Worm (Caenorhabditis elegans) whole organism, mixed stage, embryonic: ENCODE measurements around the gene C33D9.6.

Source experiments
- M03D4.4 ChIP-seq: sonication (generic microtip); optimal IDR thresholded peaks from 2 replicates; lab custom pipeline; 2017; ENCODE audit warnings: mild to moderate bottlenecking, missing genetic modification characterization, missing compliant biosample characterization
- bed-3 ChIP-seq: fragments of 200-800 bp; sonication (Bioruptor generic); optimal IDR thresholded peaks from 3 replicates; lab custom pipeline; 2018; ENCODE audit warnings: mild to moderate bottlenecking, missing genetic modification characterization, moderate library complexity, missing compliant biosample characterization
- blmp-1 ChIP-seq: fragments of 150-350 bp; optimal IDR thresholded peaks from 2 replicates; lab custom pipeline; 2014; ENCODE audit warnings: missing biosample characterization, missing genetic modification characterization
- ceh-39 ChIP-seq: fragments of 150-350 bp; optimal IDR thresholded peaks from 2 replicates; lab custom pipeline; 2014; ENCODE audit warnings: missing biosample characterization, missing genetic modification characterization
- ceh-43 ChIP-seq: fragments of 200-800 bp; sonication (Bioruptor generic); optimal IDR thresholded peaks from 2 replicates; lab custom pipeline; 2018; ENCODE audit warnings: mild to moderate bottlenecking, missing genetic modification characterization, moderate library complexity, missing compliant biosample characterization
- ceh-83 ChIP-seq: fragments of 200-800 bp; sonication (Bioruptor generic); optimal IDR thresholded peaks from 2 replicates; lab custom pipeline; 2018; ENCODE audit warnings: mild to moderate bottlenecking, missing genetic modification characterization, missing compliant biosample characterization
- ces-1 ChIP-seq: fragments of 150-350 bp; optimal IDR thresholded peaks from 2 replicates; lab custom pipeline; 2014; ENCODE audit warnings: missing biosample characterization, missing genetic modification reagents, missing genetic modification characterization
- cnd-1 ChIP-seq: fragments of 200-800 bp; sonication (Bioruptor generic); optimal IDR thresholded peaks from 2 replicates; lab custom pipeline; 2018; ENCODE audit warnings: mild to moderate bottlenecking, missing genetic modification characterization, missing compliant biosample characterization
- drap-1 ChIP-seq: fragments of 200-800 bp; sonication (Bioruptor generic); optimal IDR thresholded peaks from 3 replicates; lab custom pipeline; 2018; ENCODE audit warnings: mild to moderate bottlenecking, missing genetic modification characterization, missing compliant biosample characterization
- elt-1 ChIP-seq: sonication (generic microtip); optimal IDR thresholded peaks from 2 replicates; lab custom pipeline; 2017; ENCODE audit warnings: missing genetic modification characterization, mild to moderate bottlenecking, missing compliant biosample characterization, antibody characterized with exemption, moderate library complexity, borderline replicate concordance; ENCODE audit not compliant: insufficient read depth
- elt-3 ChIP-seq: fragments of 150-350 bp; optimal IDR thresholded peaks from 2 replicates; lab custom pipeline; 2014; ENCODE audit warnings: missing biosample characterization, missing genetic modification characterization
- flh-1 ChIP-seq: fragments of 200-800 bp; sonication (Bioruptor generic); optimal IDR thresholded peaks from 2 replicates; lab custom pipeline; 2018; ENCODE audit warnings: mild to moderate bottlenecking, missing genetic modification characterization, moderate library complexity, missing compliant biosample characterization
- hlh-1 ChIP-seq: fragments of 150-350 bp; optimal IDR thresholded peaks from 2 replicates; lab custom pipeline; 2014; ENCODE audit warnings: missing biosample characterization, missing genetic modification reagents, missing genetic modification characterization
- lin-13 ChIP-seq: fragments of 150-350 bp; optimal IDR thresholded peaks from 2 replicates; lab custom pipeline; 2014; ENCODE audit warnings: missing biosample characterization, missing genetic modification characterization
- lin-32 ChIP-seq: fragments of 200-800 bp; sonication (Bioruptor generic); optimal IDR thresholded peaks from 2 replicates; lab custom pipeline; 2018; ENCODE audit warnings: mild to moderate bottlenecking, missing genetic modification characterization, missing compliant biosample characterization
- lsy-2 ChIP-seq: fragments of 150-350 bp; optimal IDR thresholded peaks from 2 replicates; lab custom pipeline; 2014; ENCODE audit warnings: missing biosample characterization, missing genetic modification characterization
- mab-5 ChIP-seq: fragments of 150-350 bp; optimal IDR thresholded peaks from 2 replicates; lab custom pipeline; 2014; ENCODE audit warnings: missing biosample characterization, missing genetic modification characterization
- mep-1 ChIP-seq: fragments of 150-350 bp; optimal IDR thresholded peaks from 2 replicates; lab custom pipeline; 2017; ENCODE audit warnings: missing biosample characterization, missing genetic modification reagents, missing genetic modification characterization, inconsistent platforms
- mls-2 ChIP-seq: sonication (generic microtip); optimal IDR thresholded peaks from 2 replicates; lab custom pipeline; 2016; ENCODE audit warnings: mild to moderate bottlenecking, missing genetic modification characterization, moderate library complexity, missing compliant biosample characterization
- nhr-12 ChIP-seq: fragments of 150-350 bp; optimal IDR thresholded peaks from 2 replicates; lab custom pipeline; 2014; ENCODE audit warnings: missing biosample characterization, missing genetic modification characterization
- nhr-2 ChIP-seq: fragments of 150-350 bp; optimal IDR thresholded peaks from 2 replicates; lab custom pipeline; 2014; ENCODE audit warnings: missing biosample characterization, missing genetic modification characterization
- nhr-237 ChIP-seq: fragments of 150-350 bp; optimal IDR thresholded peaks from 2 replicates; lab custom pipeline; 2014; ENCODE audit warnings: missing biosample characterization, missing genetic modification characterization
- nhr-76 ChIP-seq: sonication (generic microtip); optimal IDR thresholded peaks from 2 replicates; lab custom pipeline; 2017; ENCODE audit warnings: missing biosample characterization, missing genetic modification characterization
- pha-4 ChIP-seq: fragments of 150-350 bp; optimal IDR thresholded peaks from 2 replicates; lab custom pipeline; 2018; ENCODE audit warnings: missing biosample characterization, missing genetic modification reagents, missing genetic modification characterization
- sem-2 ChIP-seq: fragments of 200-800 bp; sonication (Bioruptor generic); optimal IDR thresholded peaks from 2 replicates; lab custom pipeline; 2018; ENCODE audit warnings: mild to moderate bottlenecking, missing genetic modification characterization, missing compliant biosample characterization
- snpc-4 ChIP-seq: fragments of 150-350 bp; optimal IDR thresholded peaks from 2 replicates; lab custom pipeline; 2014; ENCODE audit warnings: missing biosample characterization, missing genetic modification characterization
- sptf-1 ChIP-seq: sonication (generic microtip); optimal IDR thresholded peaks from 2 replicates; lab custom pipeline; 2017; ENCODE audit warnings: mild to moderate bottlenecking, missing genetic modification characterization, moderate library complexity, missing compliant biosample characterization
- tbx-8 ChIP-seq: fragments of 200-800 bp; sonication (Bioruptor generic); optimal IDR thresholded peaks from 2 replicates; lab custom pipeline; 2018; ENCODE audit warnings: mild to moderate bottlenecking, missing genetic modification characterization, moderate library complexity, missing compliant biosample characterization
- unc-120 ChIP-seq: sonication (generic microtip); optimal IDR thresholded peaks from 2 replicates; lab custom pipeline; 2017; ENCODE audit warnings: missing genetic modification characterization, missing compliant biosample characterization; ENCODE audit not compliant: poor library complexity, severe bottlenecking
- unc-39 ChIP-seq: fragments of 150-350 bp; optimal IDR thresholded peaks from 2 replicates; lab custom pipeline; 2014; ENCODE audit warnings: missing biosample characterization, missing genetic modification characterization
- unc-62 ChIP-seq: fragments of 150-350 bp; optimal IDR thresholded peaks from 2 replicates; lab custom pipeline; 2014; ENCODE audit warnings: missing biosample characterization, missing genetic modification reagents, missing genetic modification characterization
- zip-8 ChIP-seq: fragments of 150-350 bp; optimal IDR thresholded peaks from 2 replicates; lab custom pipeline; 2014; ENCODE audit warnings: missing biosample characterization, missing genetic modification characterization
- ztf-11 ChIP-seq: fragments of 150-350 bp; optimal IDR thresholded peaks from 2 replicates; lab custom pipeline; 2014; ENCODE audit warnings: missing biosample characterization, missing genetic modification characterization

Gene C33D9.6

ce11 chrIV:8816029-8816428 is 38.1 kb upstream of the C33D9.6 start, which contains the start of gene grsp-2:
Gene grsp-2, plus strand, starts transcription at chrIV:8816329.
- TF ChIP-seq elt-1 (tag; lab: Kevin White, UChicago) (no peak), sptf-1 (tag; lab: Kevin White, UChicago) (no peak), lsy-2 (tag; lab: Kevin White, UChicago) (no peak), cnd-1 (tag; lab: Kevin White, UChicago) (no peak), ztf-11 (tag; lab: Kevin White, UChicago) (no peak)
- TF ChIP-seq, all 35 proteins: peak for 0

DNA sequence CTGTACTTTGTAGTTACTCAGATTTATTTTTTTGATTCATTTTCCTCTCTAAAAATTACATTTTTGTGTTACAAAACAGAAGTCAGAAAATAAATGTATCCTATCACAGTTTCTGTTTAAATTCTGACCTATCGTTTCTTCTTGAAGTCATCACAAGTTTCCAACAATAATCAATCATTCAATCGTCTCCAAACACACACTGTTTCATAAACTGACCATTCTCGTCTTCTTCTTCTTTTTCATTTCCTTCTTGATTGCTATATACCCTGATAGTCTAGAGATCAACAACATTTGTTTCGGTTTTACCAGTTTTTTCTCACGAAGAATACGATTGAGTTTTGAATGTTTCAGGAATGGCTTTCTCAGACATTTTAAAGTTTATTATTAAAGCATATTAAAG is 37.2 kb upstream of the C33D9.6 start:
- TF ChIP-seq unc-62 (GFP tag; lab: Kevin White, UChicago) (no peak), lin-32 (GFP tag; lab: Kevin White, UChicago) (no peak), nhr-2 (tag; lab: Kevin White, UChicago) (no peak), ceh-43 (GFP tag; lab: Kevin White, UChicago) (no peak), snpc-4 (tag; lab: Kevin White, UChicago) (no peak), unc-39 (tag; lab: Kevin White, UChicago) (no peak), ceh-83 (no peak), hlh-1 (tag; lab: Kevin White, UChicago) (no peak), bed-3 (no peak)

DNA sequence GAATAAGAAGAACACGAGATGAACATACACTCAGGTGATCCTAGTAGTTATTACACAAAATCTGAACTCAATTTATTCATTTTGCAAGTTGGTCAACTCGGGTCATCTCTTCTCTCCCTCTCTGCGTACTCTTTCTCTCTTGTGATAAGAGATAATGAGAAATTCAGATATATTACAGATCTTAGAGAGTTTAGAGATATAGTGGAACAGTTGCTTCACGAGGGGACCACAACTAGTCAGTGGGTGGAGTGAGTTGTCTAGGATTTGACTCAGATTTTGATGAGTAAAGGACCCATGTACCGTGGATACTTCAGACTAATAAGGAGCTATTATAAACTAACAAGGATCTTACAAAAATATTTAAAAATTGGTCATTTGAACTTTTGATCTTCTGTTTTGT is 35.7 kb upstream of the C33D9.6 start, which contains the start of gene exc-5:
Gene exc-5 (minus strand): TSS at position 57 of the 400 bp plus-strand sequence.
- TF ChIP-seq pha-4 (tag; lab: Kevin White, UChicago) (no peak), mls-2 (tag; lab: Kevin White, UChicago) (no peak), elt-3 (tag; lab: Kevin White, UChicago) (no peak), unc-62 (GFP tag; lab: Kevin White, UChicago) (peak; percentile 11), cnd-1 (tag; lab: Kevin White, UChicago) (no peak), nhr-12 (tag; lab: Kevin White, UChicago) (no peak), sptf-1 (tag; lab: Kevin White, UChicago) (no peak), mep-1 (tag; lab: Kevin White, UChicago) (no peak), ztf-11 (tag; lab: Kevin White, UChicago) (no peak), flh-1 (GFP tag; lab: Kevin White, UChicago) (no peak), tbx-8 (GFP tag; lab: Kevin White, UChicago) (no peak), nhr-76 (tag; lab: Kevin White, UChicago) (no peak), mab-5 (tag; lab: Kevin White, UChicago) (no peak), zip-8 (tag; lab: Kevin White, UChicago) (no peak), M03D4.4 (no peak), unc-120 (tag; lab: Kevin White, UChicago) (peak; percentile 59), hlh-1 (tag; lab: Kevin White, UChicago) (peak; percentile 87)

- TF ChIP-seq nhr-76 (tag; lab: Kevin White, UChicago) (no peak), snpc-4 (tag; lab: Kevin White, UChicago) (no peak), cnd-1 (tag; lab: Kevin White, UChicago) (no peak), elt-1 (tag; lab: Kevin White, UChicago) (no peak), unc-62 (GFP tag; lab: Kevin White, UChicago) (no peak), mls-2 (tag; lab: Kevin White, UChicago) (no peak), hlh-1 (tag; lab: Kevin White, UChicago) (no peak), pha-4 (tag; lab: Kevin White, UChicago) (no peak), M03D4.4 (no peak), nhr-237 (tag; lab: Kevin White, UChicago) (no peak), mab-5 (tag; lab: Kevin White, UChicago) (no peak), lin-32 (GFP tag; lab: Kevin White, UChicago) (no peak), flh-1 (GFP tag; lab: Kevin White, UChicago) (no peak), nhr-2 (tag; lab: Kevin White, UChicago) (no peak), unc-39 (tag; lab: Kevin White, UChicago) (no peak)
These were observed 29.4 kb upstream of the C33D9.6 start for ce11 chrIV:8807327-8807726.

DNA sequence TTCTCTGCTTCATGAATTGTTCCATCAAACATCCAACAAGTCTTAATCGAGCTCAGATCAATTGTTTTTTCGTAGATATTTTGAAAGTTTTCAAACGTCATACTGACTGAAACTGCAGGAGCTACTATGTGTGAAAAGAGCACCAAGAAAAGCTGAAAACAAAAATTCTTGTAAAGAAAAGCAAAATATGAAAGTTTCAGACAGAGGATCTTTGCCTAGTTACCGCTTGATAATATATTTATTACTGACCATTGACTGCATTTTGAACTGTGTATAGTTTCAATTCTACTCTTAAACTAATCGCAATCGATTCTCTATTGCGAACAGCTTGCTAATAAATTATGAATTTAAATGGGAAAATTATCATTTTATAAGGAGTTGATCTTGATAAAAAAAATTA is 20.3 kb upstream of the C33D9.6 start, which contains the start of gene clec-182:
Gene clec-182 (minus strand): TSS at position 101 of the 400 bp plus-strand sequence.
- TF ChIP-seq unc-39 (tag; lab: Kevin White, UChicago) = no peak
- no peak for TF ChIP-seq nhr-237 (tag; lab: Kevin White, UChicago)
- no peak for TF ChIP-seq blmp-1 (tag; lab: Kevin White, UChicago)
- no peak for TF ChIP-seq ceh-83
- TF ChIP-seq nhr-12 (tag; lab: Kevin White, UChicago) = no peak
- TF ChIP-seq nhr-2 (tag; lab: Kevin White, UChicago) = no peak
- TF ChIP-seq pha-4 (tag; lab: Kevin White, UChicago) = no peak
- no peak for TF ChIP-seq drap-1 (GFP tag; lab: Kevin White, UChicago)
- TF ChIP-seq ceh-39 = no peak
- TF ChIP-seq ces-1 (GFP tag; lab: Kevin White, UChicago) = no peak
- no peak for TF ChIP-seq sem-2
- no peak for TF ChIP-seq elt-3 (tag; lab: Kevin White, UChicago)
- TF ChIP-seq lin-13 (tag; lab: Kevin White, UChicago) = no peak
- no peak for TF ChIP-seq unc-62 (GFP tag; lab: Kevin White, UChicago)
- TF ChIP-seq, all 35 proteins: peak for 0
